Worm (Caenorhabditis elegans) whole organism, L3 larva: ENCODE data around the gene F32A11.1.

Experiments
- R02D3.7 ChIP-seq: fragments of 150-350 bp; optimal IDR thresholded peaks from 2 replicates; lab custom pipeline; 2014; ENCODE audit warnings: missing biosample characterization, missing genetic modification characterization
- ZK546.5 ChIP-seq: sonication (generic microtip); optimal IDR thresholded peaks from 2 replicates; lab custom pipeline; 2017; ENCODE audit warnings: missing biosample characterization, missing genetic modification characterization
- aly-2 ChIP-seq: fragments of 150-350 bp; optimal IDR thresholded peaks from 2 replicates; lab custom pipeline; 2014; ENCODE audit warnings: missing biosample characterization, missing genetic modification characterization
- ama-1 ChIP-seq: fragments of 150-350 bp; optimal IDR thresholded peaks from 2 replicates; lab custom pipeline; 2018
- ceh-16 ChIP-seq: sonication (generic microtip); optimal IDR thresholded peaks from 2 replicates; lab custom pipeline; 2017; ENCODE audit warnings: missing biosample characterization, missing genetic modification characterization
- ceh-28 ChIP-seq: fragments of 150-350 bp; optimal IDR thresholded peaks from 2 replicates; lab custom pipeline; 2014; ENCODE audit warnings: missing biosample characterization, missing genetic modification reagents, missing genetic modification characterization
- ceh-82 ChIP-seq: fragments of 150-350 bp; optimal IDR thresholded peaks from 2 replicates; lab custom pipeline; 2014; ENCODE audit warnings: missing biosample characterization, missing genetic modification characterization
- ceh-9 ChIP-seq: sonication (generic microtip); optimal IDR thresholded peaks from 2 replicates; lab custom pipeline; 2018; ENCODE audit warnings: missing biosample characterization, missing genetic modification characterization
- daf-12 ChIP-seq: fragments of 150-350 bp; optimal IDR thresholded peaks from 2 replicates; lab custom pipeline; 2014; ENCODE audit warnings: missing biosample characterization, missing genetic modification reagents, missing genetic modification characterization
- egl-27 ChIP-seq: sonication (generic microtip); optimal IDR thresholded peaks from 4 replicates; lab custom pipeline; 2017; ENCODE audit warnings: missing biosample characterization, missing genetic modification reagents, missing genetic modification characterization
- egl-5 ChIP-seq: fragments of 150-350 bp; optimal IDR thresholded peaks from 2 replicates; lab custom pipeline; 2017; ENCODE audit warnings: missing biosample characterization, missing genetic modification reagents, missing genetic modification characterization, inconsistent platforms
- elt-1 ChIP-seq: fragments of 150-350 bp; optimal IDR thresholded peaks from 2 replicates; lab custom pipeline; 2014; ENCODE audit warnings: missing biosample characterization, missing genetic modification characterization
- elt-2 ChIP-seq: sonication (generic microtip); optimal IDR thresholded peaks from 2 replicates; lab custom pipeline; 2016; ENCODE audit warnings: missing genetic modification reagents, mild to moderate bottlenecking, missing genetic modification characterization, missing compliant biosample characterization
- elt-3 ChIP-seq, 3 experiments: fragments of 150-350 bp in 1 of 3; sonication (generic microtip) in 2 of 3; optimal IDR thresholded peaks; 2 replicates in 2 of 3; 4 replicates in 1 of 3; lab custom pipeline; 2014 to 2017; ENCODE audit warnings: missing biosample characterization in 3 of 3, missing genetic modification characterization in 3 of 3
- eor-1 ChIP-seq, 2 experiments: fragments of 150-350 bp; optimal IDR thresholded peaks; 2 replicates each; lab custom pipeline; 2014 to 2018; ENCODE audit warnings: missing biosample characterization in 2 of 2, missing genetic modification characterization in 2 of 2
- fkh-10 ChIP-seq: sonication (generic microtip); optimal IDR thresholded peaks from 2 replicates; lab custom pipeline; 2017; ENCODE audit warnings: missing biosample characterization, missing genetic modification reagents, missing genetic modification characterization
- fkh-2 ChIP-seq: fragments of 150-350 bp; optimal IDR thresholded peaks from 2 replicates; lab custom pipeline; 2014; ENCODE audit warnings: missing biosample characterization, missing genetic modification reagents, missing genetic modification characterization
- fos-1 ChIP-seq: fragments of 150-350 bp; optimal IDR thresholded peaks from 2 replicates; lab custom pipeline; 2014; ENCODE audit warnings: missing biosample characterization, missing genetic modification characterization
- hmg-11 ChIP-seq: sonication (generic microtip); optimal IDR thresholded peaks from 2 replicates; lab custom pipeline; 2016; ENCODE audit warnings: missing genetic modification characterization, missing compliant biosample characterization
- jun-1 ChIP-seq: fragments of 150-350 bp; optimal IDR thresholded peaks from 2 replicates; lab custom pipeline; 2014; ENCODE audit warnings: missing biosample characterization, missing genetic modification reagents, missing genetic modification characterization
- lin-15B ChIP-seq: fragments of 150-350 bp; optimal IDR thresholded peaks from 2 replicates; lab custom pipeline; 2014; ENCODE audit warnings: missing biosample characterization, missing genetic modification characterization
- lin-39 ChIP-seq: fragments of 150-350 bp; optimal IDR thresholded peaks from 2 replicates; lab custom pipeline; 2018; ENCODE audit warnings: missing biosample characterization, missing genetic modification reagents, missing genetic modification characterization
- lsy-12 ChIP-seq: sonication (generic microtip); optimal IDR thresholded peaks from 2 replicates; lab custom pipeline; 2016; ENCODE audit warnings: mild to moderate bottlenecking, missing genetic modification characterization, missing compliant biosample characterization
- mdl-1 ChIP-seq: fragments of 150-350 bp; optimal IDR thresholded peaks from 2 replicates; lab custom pipeline; 2014; ENCODE audit warnings: missing biosample characterization, missing genetic modification characterization
- mml-1 ChIP-seq: fragments of 150-350 bp; sonication (generic microtip); optimal IDR thresholded peaks from 3 replicates; lab custom pipeline; 2014; ENCODE audit warnings: missing biosample characterization, missing genetic modification characterization
- nfya-1 ChIP-seq: sonication (generic microtip); optimal IDR thresholded peaks from 2 replicates; lab custom pipeline; 2017; ENCODE audit warnings: missing genetic modification characterization, mild to moderate bottlenecking, missing compliant biosample characterization, antibody characterized with exemption, moderate library complexity; ENCODE audit not compliant: insufficient read depth
- nhr-11 ChIP-seq: fragments of 150-350 bp; optimal IDR thresholded peaks from 2 replicates; lab custom pipeline; 2014; ENCODE audit warnings: missing biosample characterization, missing genetic modification characterization
- nhr-12 ChIP-seq: fragments of 150-350 bp; optimal IDR thresholded peaks from 2 replicates; lab custom pipeline; 2014; ENCODE audit warnings: missing biosample characterization, missing genetic modification characterization
- nhr-23 ChIP-seq: fragments of 150-350 bp; optimal IDR thresholded peaks from 2 replicates; lab custom pipeline; 2014; ENCODE audit warnings: missing biosample characterization, missing genetic modification reagents, missing genetic modification characterization
- nhr-237 ChIP-seq: fragments of 150-350 bp; optimal IDR thresholded peaks from 2 replicates; lab custom pipeline; 2014; ENCODE audit warnings: missing biosample characterization, missing genetic modification characterization
- nhr-25 ChIP-seq: sonication (generic microtip); optimal IDR thresholded peaks from 2 replicates; lab custom pipeline; 2017; ENCODE audit warnings: missing biosample characterization, missing genetic modification characterization
- nhr-28 ChIP-seq: fragments of 150-350 bp; optimal IDR thresholded peaks from 2 replicates; lab custom pipeline; 2014; ENCODE audit warnings: missing biosample characterization, missing genetic modification characterization
- nhr-43 ChIP-seq: sonication (generic microtip); optimal IDR thresholded peaks from 2 replicates; lab custom pipeline; 2016; ENCODE audit warnings: mild to moderate bottlenecking, missing genetic modification characterization, missing compliant biosample characterization; ENCODE audit not compliant: poor library complexity, severe bottlenecking
- nhr-76 ChIP-seq: fragments of 150-350 bp; sonication (generic microtip); optimal IDR thresholded peaks from 5 replicates; lab custom pipeline; 2014; ENCODE audit warnings: missing biosample characterization, missing genetic modification characterization
- nhr-77 ChIP-seq: fragments of 150-350 bp; optimal IDR thresholded peaks from 2 replicates; lab custom pipeline; 2014; ENCODE audit warnings: missing biosample characterization, missing genetic modification characterization
- pha-4 ChIP-seq: fragments of 150-350 bp; optimal IDR thresholded peaks from 2 replicates; lab custom pipeline; 2014; ENCODE audit warnings: missing biosample characterization, missing genetic modification reagents, missing genetic modification characterization
- pqm-1 ChIP-seq: fragments of 150-350 bp; optimal IDR thresholded peaks from 2 replicates; lab custom pipeline; 2017; ENCODE audit warnings: missing biosample characterization, missing genetic modification characterization, inconsistent platforms
- sea-2 ChIP-seq: fragments of 150-350 bp; sonication (generic microtip); optimal IDR thresholded peaks from 4 replicates; lab custom pipeline; 2014; ENCODE audit warnings: missing biosample characterization, missing genetic modification reagents, missing genetic modification characterization
- skn-1 ChIP-seq: fragments of 150-350 bp; optimal IDR thresholded peaks from 2 replicates; lab custom pipeline; 2014; ENCODE audit warnings: missing biosample characterization, missing genetic modification characterization
- snpc-4 ChIP-seq: fragments of 150-350 bp; optimal IDR thresholded peaks from 2 replicates; lab custom pipeline; 2014; ENCODE audit warnings: missing biosample characterization, missing genetic modification characterization
- tbx-2 ChIP-seq: sonication (generic microtip); optimal IDR thresholded peaks from 2 replicates; lab custom pipeline; 2016; ENCODE audit warnings: mild to moderate bottlenecking, missing genetic modification characterization, missing compliant biosample characterization
- unc-39 ChIP-seq: sonication (generic microtip); optimal IDR thresholded peaks from 4 replicates; lab custom pipeline; 2017; ENCODE audit warnings: missing biosample characterization, missing genetic modification characterization
- unc-62 ChIP-seq: fragments of 150-350 bp; sonication (generic microtip); optimal IDR thresholded peaks from 4 replicates; lab custom pipeline; 2014; ENCODE audit warnings: missing biosample characterization, missing genetic modification reagents, missing genetic modification characterization
- zag-1 ChIP-seq: fragments of 150-350 bp; optimal IDR thresholded peaks from 2 replicates; lab custom pipeline; 2014; ENCODE audit warnings: missing biosample characterization, missing genetic modification characterization
- ztf-11 ChIP-seq: fragments of 150-350 bp; optimal IDR thresholded peaks from 2 replicates; lab custom pipeline; 2014; ENCODE audit warnings: missing biosample characterization, missing genetic modification characterization
- ztf-4 ChIP-seq: fragments of 150-350 bp; optimal IDR thresholded peaks from 2 replicates; lab custom pipeline; 2014; ENCODE audit warnings: missing biosample characterization, missing genetic modification characterization

The F32A11.1 gene

ce11 chrII:13156971-13157370, at the start of gene F32A11.1, which contains the start of gene hpr-17:
F32A11.1 (plus strand) TSS chrII:13157329.
hpr-17 (minus strand) TSS chrII:13157047.
- TF ChIP-seq pqm-1 (tag; lab: Kevin White, UChicago) (peak; percentile 53), nhr-76 (tag; lab: Kevin White, UChicago) (no peak), elt-1 (no peak), aly-2 (tag; lab: Kevin White, UChicago) (no peak), unc-62 (GFP tag; lab: Kevin White, UChicago) (no peak), unc-39 (tag; lab: Kevin White, UChicago) (no peak), nfya-1 (tag; lab: Kevin White, UChicago) (peak; percentile 87), pha-4 (tag; lab: Kevin White, UChicago) (peak; percentile 92), eor-1 (tag; optimal IDR thresholded peaks at IDR 0.05; lab: Kevin White, UChicago) (no peak), nhr-25 (tag; lab: Kevin White, UChicago) (peak; percentile 67), elt-2 (tag; lab: Kevin White, UChicago) (peak; percentile 49), mml-1 (tag; lab: Kevin White, UChicago) (no peak), daf-12 (tag; lab: Kevin White, UChicago) (no peak), jun-1 (tag; lab: Kevin White, UChicago) (peak; percentile 13), ceh-16 (tag; lab: Kevin White, UChicago) (no peak), skn-1 (tag; lab: Kevin White, UChicago) (peak; percentile 64), tbx-2 (tag; lab: Kevin White, UChicago) (peak; percentile 51), ceh-9 (tag; lab: Kevin White, UChicago) (no peak), lin-39 (tag; lab: Kevin White, UChicago) (peak; percentile 67), elt-3 (tag; optimal IDR thresholded peaks at IDR 0.05; lab: Kevin White, UChicago) (no peak), ztf-11 (tag; lab: Kevin White, UChicago) (no peak), fkh-10 (GFP tag; lab: Kevin White, UChicago) (peak; percentile 45), egl-5 (tag; lab: Kevin White, UChicago) (peak; percentile 14), zag-1 (tag; lab: Kevin White, UChicago) (no peak), ama-1 (no peak), mdl-1 (tag; lab: Kevin White, UChicago) (no peak), egl-27 (tag; lab: Kevin White, UChicago) (no peak), fkh-2 (tag; lab: Kevin White, UChicago) (no peak), sea-2 (GFP tag; lab: Kevin White, UChicago) (no peak), nhr-43 (tag; lab: Kevin White, UChicago) (peak; percentile 80), ceh-28 (tag; lab: Kevin White, UChicago) (peak; percentile 39), ztf-4 (tag; lab: Kevin White, UChicago) (no peak), nhr-77 (tag; lab: Kevin White, UChicago) (no peak), ceh-82 (tag; lab: Kevin White, UChicago) (peak; percentile 31), nhr-237 (tag; lab: Kevin White, UChicago) (no peak), hmg-11 (tag; lab: Kevin White, UChicago) (peak; percentile 31), nhr-23 (peak; percentile 87), ZK546.5 (no peak), nhr-28 (tag; lab: Kevin White, UChicago) (no peak), lsy-12 (peak; percentile 67), fos-1 (tag; lab: Kevin White, UChicago) (no peak), nhr-12 (tag; lab: Kevin White, UChicago) (no peak), snpc-4 (peak; percentile 87), lin-15B (tag; lab: Kevin White, UChicago) (peak; percentile 94), nhr-11 (tag; lab: Kevin White, UChicago) (no peak), R02D3.7 (tag; lab: Kevin White, UChicago) (peak; percentile 64)
